Fruit fly (Drosophila melanogaster) whole organism, adult: ENCODE measurements around the gene TwdlN.

ENCODE experiments used
- CG11617 ChIP-seq: fragments of 200-800 bp; sonication (Bioruptor generic); optimal IDR thresholded peaks from 2 replicates; lab custom pipeline; 2017; ENCODE audit warnings: mild to moderate bottlenecking, missing biosample characterization, missing genetic modification reagents, missing genetic modification characterization
- CG12768 ChIP-seq: fragments of 200-800 bp; sonication (Bioruptor generic); optimal IDR thresholded peaks from 2 replicates; lab custom pipeline; 2017; ENCODE audit warnings: missing biosample characterization, missing genetic modification characterization, mild to moderate bottlenecking, moderate library complexity, missing genetic modification reagents
- CG33017 ChIP-seq: fragments of 200-800 bp; sonication (Bioruptor generic); optimal IDR thresholded peaks from 2 replicates; lab custom pipeline; 2018; ENCODE audit warnings: missing biosample characterization, mild to moderate bottlenecking, missing genetic modification characterization, moderate library complexity
- CG5204 ChIP-seq: fragments of 200-800 bp; sonication (Bioruptor generic); optimal IDR thresholded peaks from 2 replicates; lab custom pipeline; 2016; ENCODE audit warnings: missing biosample characterization, missing genetic modification characterization
- CG7045 ChIP-seq: fragments of 200-800 bp; sonication (Bioruptor generic); optimal IDR thresholded peaks from 2 replicates; lab custom pipeline; 2017; ENCODE audit warnings: missing biosample characterization, mild to moderate bottlenecking, missing genetic modification characterization
- Clk ChIP-seq: fragments of 200-800 bp; sonication (Bioruptor generic); optimal IDR thresholded peaks from 2 replicates; lab custom pipeline; 2017; ENCODE audit warnings: missing biosample characterization, missing genetic modification characterization
- Crg-1 ChIP-seq: fragments of 200-800 bp; sonication (Bioruptor generic); optimal IDR thresholded peaks from 2 replicates; lab custom pipeline; 2016; ENCODE audit warnings: missing biosample characterization, missing genetic modification characterization
- Hr96 ChIP-seq: fragments of 200-800 bp; sonication (Bioruptor generic); optimal IDR thresholded peaks from 2 replicates; lab custom pipeline; 2016; ENCODE audit warnings: missing biosample characterization, missing genetic modification characterization
- Mnt ChIP-seq: fragments of 200-800 bp; sonication (Bioruptor generic); optimal IDR thresholded peaks from 2 replicates; lab custom pipeline; 2016; ENCODE audit warnings: missing biosample characterization, mild to moderate bottlenecking, missing genetic modification characterization
- kay ChIP-seq: fragments of 200-800 bp; sonication (Bioruptor generic); peaks from one replicate; lab custom pipeline; 2016; ENCODE audit warnings: missing biosample characterization, missing genetic modification characterization, borderline replicate concordance
- pad ChIP-seq: fragments of 200-800 bp; sonication (Bioruptor generic); optimal IDR thresholded peaks from 3 replicates; lab custom pipeline; 2017; ENCODE audit warnings: missing biosample characterization, missing genetic modification characterization, mild to moderate bottlenecking, moderate library complexity, missing genetic modification reagents

DNA sequence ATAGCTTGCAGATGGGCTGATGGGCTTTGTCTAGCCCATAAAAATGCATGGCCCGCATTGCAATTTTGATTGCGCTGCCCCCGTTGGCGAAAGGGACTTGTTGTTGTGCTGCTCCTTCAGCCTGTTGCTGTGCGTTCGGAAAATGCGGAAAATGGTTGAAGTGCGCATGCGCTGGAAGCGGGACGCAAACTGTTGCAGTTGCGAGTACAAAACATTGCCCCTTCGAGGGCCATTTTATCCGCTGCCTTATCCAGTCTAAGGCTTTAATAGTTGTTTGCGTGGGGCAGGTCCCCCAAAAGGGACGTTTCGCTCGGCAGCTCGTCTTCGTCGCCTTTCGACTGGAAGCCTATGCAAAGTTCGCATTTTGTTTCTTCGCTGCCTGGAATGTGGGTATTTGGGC is 25.2 kb upstream of the TwdlN start:
- TF ChIP-seq CG7045 (GFP tag; lab: Kevin White, UChicago) (no peak), CG11617 (no peak), CG5204 (GFP tag; lab: Kevin White, UChicago) (no peak), pad (GFP tag; lab: Kevin White, UChicago) (peak; percentile 80), kay (GFP tag; lab: Kevin White, UChicago) (no peak), Hr96 (no peak), CG12768 (no peak), Crg-1 (GFP tag; lab: Kevin White, UChicago) (no peak), Mnt (GFP tag; lab: Kevin White, UChicago) (no peak), CG33017 (tag; lab: Kevin White, UChicago) (no peak), Clk (GFP tag; lab: Kevin White, UChicago) (no peak)
